Fruit fly (Drosophila melanogaster): ENCODE data around the gene CG7707.

The CG7707 gene

dm6 chr3L:17243136-17243535 lies at the start of gene CG7707:
Gene CG7707, plus strand, starts transcription at chr3L:17243436.
- TF ChIP-seq CG8478 (optimal IDR thresholded peaks at IDR 0.05) (no peak), CTCF (optimal IDR thresholded peaks at IDR 0.05) (no peak)

DNA sequence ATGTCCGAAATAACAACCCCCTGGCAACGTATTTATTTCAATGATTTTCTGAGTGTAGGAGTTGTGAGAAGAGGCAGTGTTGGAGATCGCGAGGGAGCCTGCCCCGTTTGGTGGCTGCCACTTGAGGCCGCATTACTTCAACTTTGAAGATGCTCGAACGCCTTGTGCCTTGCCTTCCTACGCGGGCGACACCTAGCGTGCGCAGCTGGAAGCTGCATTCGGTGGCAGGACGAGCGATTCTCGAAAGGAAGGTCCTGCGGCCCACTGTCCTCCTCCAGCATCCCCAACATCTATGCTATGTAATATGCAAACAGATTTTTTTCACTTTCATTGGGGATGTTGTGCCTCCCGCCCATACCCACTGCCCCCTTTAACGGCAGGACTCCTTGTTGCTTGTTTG lies 34.6 kb upstream of the CG7707 start:
- TF ChIP-seq CTCF (optimal IDR thresholded peaks at IDR 0.05) (peak; percentile 62 to 71), CG8478 (optimal IDR thresholded peaks at IDR 0.05) (no peak)

- TF ChIP-seq CTCF (optimal IDR thresholded peaks at IDR 0.05), result no peak
- TF ChIP-seq CG8478 (optimal IDR thresholded peaks at IDR 0.05), result no peak
Observed at dm6 chr3L:17209402-17209801, 33.8 kb upstream of the CG7707 start.

dm6 chr3L:17211568-17211967 lies 31.7 kb upstream of the CG7707 start:
- TF ChIP-seq CTCF (optimal IDR thresholded peaks at IDR 0.05), result peak; percentile 25 to 42
- no peak for TF ChIP-seq CG8478 (optimal IDR thresholded peaks at IDR 0.05)

- TF ChIP-seq CG8478 (optimal IDR thresholded peaks at IDR 0.05) (no peak), CTCF (optimal IDR thresholded peaks at IDR 0.05) (no peak)
Observed at dm6 chr3L:17216263-17216662, 27.0 kb upstream of the CG7707 start.

- TF ChIP-seq CTCF (optimal IDR thresholded peaks at IDR 0.05), result no peak
- TF ChIP-seq CG8478 (optimal IDR thresholded peaks at IDR 0.05), result no peak
Observed at dm6 chr3L:17219299-17219698, 23.9 kb upstream of the CG7707 start.

- TF ChIP-seq CG8478 (optimal IDR thresholded peaks at IDR 0.05), result no peak
- TF ChIP-seq CTCF (optimal IDR thresholded peaks at IDR 0.05), result no peak
Observed at dm6 chr3L:17226330-17226729, 16.9 kb upstream of the CG7707 start.

DNA sequence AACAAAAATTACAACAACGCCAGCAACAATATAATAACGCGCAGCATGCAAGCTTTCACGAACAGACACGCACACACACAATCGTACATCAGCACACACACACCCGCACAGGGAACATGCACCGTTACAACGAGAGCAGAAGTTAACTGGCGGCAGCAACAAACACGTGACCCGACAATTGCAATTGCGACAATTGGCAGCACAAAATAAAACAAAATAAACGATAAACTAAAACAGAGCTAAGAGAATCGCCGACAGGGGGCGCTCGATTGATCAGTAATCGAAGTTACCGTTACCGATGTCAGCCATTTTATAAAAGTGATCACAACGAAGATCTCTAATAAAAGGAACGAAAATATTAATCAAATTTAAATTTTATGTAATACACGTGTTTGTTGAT lies 6.2 kb upstream of the CG7707 start:
- peak; percentile 69 to 70 for TF ChIP-seq CTCF (optimal IDR thresholded peaks at IDR 0.05)
- no peak for TF ChIP-seq CG8478 (optimal IDR thresholded peaks at IDR 0.05)

DNA sequence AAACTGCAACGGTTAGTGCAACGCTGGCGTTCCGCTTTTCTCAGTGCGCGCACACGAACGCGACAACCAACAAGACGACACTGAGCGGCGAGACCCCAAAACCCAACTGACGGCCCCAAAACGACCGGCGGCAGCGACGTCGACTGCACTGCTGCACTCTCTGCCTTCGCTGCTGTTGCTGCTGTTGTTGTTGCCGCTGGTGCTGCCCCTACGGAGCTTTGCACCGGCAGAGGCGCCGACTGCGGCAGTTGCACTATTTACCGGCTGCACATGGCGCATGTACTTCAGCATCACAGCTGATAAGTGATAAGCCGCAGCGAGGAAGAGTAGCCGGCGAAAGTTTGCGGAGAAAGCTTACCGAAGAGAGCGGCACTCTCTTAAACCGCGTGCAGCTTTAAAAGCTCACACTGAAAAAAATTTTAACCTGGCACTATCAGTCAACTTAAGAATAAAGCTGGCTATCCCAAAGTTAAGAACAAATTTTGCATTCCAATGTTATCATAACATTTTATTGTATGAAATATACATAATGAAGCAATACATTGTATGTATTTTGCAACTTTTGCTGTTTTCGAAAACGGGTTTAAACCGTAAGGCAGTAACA lies 5.0 kb upstream of the CG7707 start, which contains the start of gene Rbp6:
Gene Rbp6, minus strand, starts transcription at position 84 of the 604 bp plus-strand sequence.
- no peak for TF ChIP-seq CG8478 (optimal IDR thresholded peaks at IDR 0.05)
- TF ChIP-seq CTCF (optimal IDR thresholded peaks at IDR 0.05), result no peak

DNA sequence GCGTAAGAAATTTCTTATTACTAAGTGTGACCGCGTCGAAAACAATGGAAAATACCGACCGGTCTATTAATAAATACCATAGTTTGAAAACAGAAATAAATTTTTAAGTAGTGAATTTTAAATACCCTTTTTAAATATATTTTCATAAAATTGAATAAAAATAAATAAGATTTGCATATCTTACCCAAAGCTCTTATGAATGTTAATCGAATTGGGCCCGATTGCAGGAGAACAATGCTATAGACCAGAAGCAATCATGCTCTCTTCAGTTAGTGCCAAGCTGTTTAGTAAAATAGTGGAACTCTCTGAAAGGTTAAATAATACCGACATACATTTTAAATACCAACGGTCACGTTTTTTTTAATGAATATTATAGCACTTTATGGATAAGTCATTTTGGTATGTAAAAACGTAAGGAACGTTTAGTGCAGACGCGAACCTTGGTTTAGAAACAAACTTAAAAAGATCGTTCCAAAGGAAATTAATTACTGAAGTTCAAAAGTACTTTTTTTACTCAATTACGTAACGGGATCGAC lies 1.1 kb upstream of the CG7707 start, which contains the start of gene Afg3l2:
Gene Afg3l2, minus strand, starts transcription at position 51 of the 536 bp plus-strand sequence.
- TF ChIP-seq CG8478 (optimal IDR thresholded peaks at IDR 0.05) (no peak), CTCF (optimal IDR thresholded peaks at IDR 0.05) (peak; percentile 3 to 63)

dm6 chr3L:17245594-17245993 lies 2.4 kb downstream of the CG7707 start:
- TF ChIP-seq CTCF (optimal IDR thresholded peaks at IDR 0.05) (no peak), CG8478 (optimal IDR thresholded peaks at IDR 0.05) (no peak)

DNA sequence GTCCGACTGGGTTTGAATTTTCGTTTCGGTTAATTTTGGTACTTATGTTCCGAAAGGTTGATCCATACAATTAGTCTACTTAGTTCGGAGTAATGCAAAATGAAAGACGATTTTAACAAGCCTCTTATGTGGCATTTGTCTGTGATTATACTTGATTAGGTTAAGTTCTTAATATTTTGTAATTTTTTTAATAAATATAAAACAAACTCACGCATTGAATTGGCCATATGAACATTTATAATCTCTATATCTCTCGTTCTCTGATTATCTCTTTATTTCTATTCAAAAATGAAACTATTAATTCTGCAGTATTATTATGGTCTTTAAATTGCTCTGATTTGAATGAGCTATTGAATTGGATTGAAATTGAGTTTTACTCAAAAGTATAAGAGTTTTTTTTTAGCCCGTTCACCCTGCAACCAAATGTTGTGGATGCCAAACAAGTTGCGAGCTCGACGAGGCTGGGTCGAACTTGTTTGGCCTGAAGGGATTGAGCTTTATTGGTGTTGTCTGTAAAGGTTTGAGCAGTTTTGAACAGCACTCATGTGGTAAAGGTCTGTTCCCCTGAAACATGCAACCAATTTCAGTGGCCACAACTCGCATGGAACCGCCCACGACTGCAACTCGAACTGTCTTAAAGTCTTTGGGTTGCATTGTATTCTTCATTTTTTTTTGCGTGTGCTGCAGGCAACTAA lies 10.8 kb downstream of the CG7707 start, which contains the start of gene CG6497:
Gene CG6497, minus strand, starts transcription at position 51 of the 695 bp plus-strand sequence.
- TF ChIP-seq CG8478 (optimal IDR thresholded peaks at IDR 0.05) (no peak), CTCF (optimal IDR thresholded peaks at IDR 0.05) (no peak)

dm6 chr3L:17257199-17257598 lies 14.0 kb downstream of the CG7707 start:
- TF ChIP-seq CTCF (optimal IDR thresholded peaks at IDR 0.05), result no peak
- no peak for TF ChIP-seq CG8478 (optimal IDR thresholded peaks at IDR 0.05)

DNA sequence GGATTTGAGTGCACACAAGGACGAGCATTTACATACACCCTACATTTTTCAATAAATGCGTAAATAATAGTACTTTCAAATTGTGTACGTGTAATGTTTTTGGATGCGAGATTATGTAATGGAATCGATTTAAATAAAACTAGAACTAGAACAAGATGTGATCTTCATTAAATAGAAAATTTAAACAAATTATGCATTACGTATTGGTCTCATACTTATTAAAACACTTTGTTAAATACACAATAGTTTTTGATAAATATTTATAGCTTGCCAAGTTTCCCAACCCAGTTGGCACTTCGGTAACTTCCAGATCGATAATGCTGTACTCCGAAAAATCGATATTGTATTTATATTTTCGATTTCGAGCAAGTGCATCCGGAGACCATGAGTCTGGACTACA lies 20.9 kb downstream of the CG7707 start, which contains the start of gene CG13723:
Gene CG13723, plus strand, starts transcription at position 301 of the 400 bp plus-strand sequence.
- TF ChIP-seq CTCF (optimal IDR thresholded peaks at IDR 0.05), result no peak
- no peak for TF ChIP-seq CG8478 (optimal IDR thresholded peaks at IDR 0.05)

dm6 chr3L:17269463-17269862 lies 26.2 kb downstream of the CG7707 start:
- TF ChIP-seq CG8478 (optimal IDR thresholded peaks at IDR 0.05) (no peak), CTCF (optimal IDR thresholded peaks at IDR 0.05) (no peak)

- TF ChIP-seq CG8478 (optimal IDR thresholded peaks at IDR 0.05) (no peak), CTCF (optimal IDR thresholded peaks at IDR 0.05) (peak; percentile 61 to 66)
Observed at dm6 chr3L:17292205-17292604, 49.0 kb downstream of the CG7707 start.

Data from S2 (cell line).